Fruit fly (Drosophila melanogaster) whole organism, embryonic: Measurements from ENCODE around the gene CG11672.
A peak's percentile ranks its signal among the peaks of the same experiment; 100 is the strongest.

Source experiments
- CG10267 ChIP-seq: fragments of 200-800 bp; sonication (Bioruptor generic); optimal IDR thresholded peaks from 2 replicates; lab custom pipeline; 2018; ENCODE audit warnings: missing biosample characterization, mild to moderate bottlenecking, missing genetic modification characterization, moderate library complexity
- CG10462 ChIP-seq: fragments of 200-800 bp; sonication (Bioruptor generic); optimal IDR thresholded peaks from 2 replicates; lab custom pipeline; 2016; ENCODE audit warnings: missing biosample characterization, missing genetic modification characterization
- CG11695 ChIP-seq: fragments of 200-800 bp; sonication (Bioruptor generic); IDR thresholded peaks from 3 replicates; pipeline ENCODE4 v1.3.6; 2022; ENCODE audit warnings: missing biosample characterization, missing genetic modification characterization
- CG12659 ChIP-seq: fragments of 200-800 bp; sonication (Bioruptor generic); optimal IDR thresholded peaks from 3 replicates; lab custom pipeline; 2017; ENCODE audit warnings: mild to moderate bottlenecking, missing biosample characterization, missing genetic modification reagents, missing genetic modification characterization
- CG12942 ChIP-seq: fragments of 200-800 bp; sonication (Bioruptor generic); optimal IDR thresholded peaks from 3 replicates; lab custom pipeline; 2016; ENCODE audit warnings: missing biosample characterization, missing genetic modification characterization
- CG1529 ChIP-seq: fragments of 200-800 bp; sonication (Bioruptor generic); optimal IDR thresholded peaks from 3 replicates; lab custom pipeline; 2018; ENCODE audit warnings: missing biosample characterization, missing genetic modification characterization
- CG15479 ChIP-seq: fragments of 200-800 bp; sonication (Bioruptor generic); optimal IDR thresholded peaks from 3 replicates; lab custom pipeline; 2019; ENCODE audit warnings: missing biosample characterization, mild to moderate bottlenecking, missing genetic modification characterization, moderate library complexity
- CG2202 ChIP-seq: fragments of 200-800 bp; sonication (Bioruptor generic); optimal IDR thresholded peaks from 2 replicates; lab custom pipeline; 2018; ENCODE audit warnings: missing biosample characterization, mild to moderate bottlenecking, missing genetic modification characterization
- CG2875 ChIP-seq: fragments of 200-800 bp; sonication (Bioruptor generic); optimal IDR thresholded peaks from 2 replicates; lab custom pipeline; 2017; ENCODE audit warnings: missing biosample characterization, mild to moderate bottlenecking, missing genetic modification characterization, missing genetic modification reagents
- CG2889 ChIP-seq: fragments of 200-800 bp; sonication (Bioruptor generic); IDR thresholded peaks from 3 replicates; pipeline ENCODE4 v1.3.6; 2022; ENCODE audit warnings: missing biosample characterization, missing genetic modification characterization
- CG4424 ChIP-seq: fragments of 200-800 bp; sonication (Bioruptor generic); optimal IDR thresholded peaks from 3 replicates; lab custom pipeline; 2016; ENCODE audit warnings: missing biosample characterization, missing genetic modification characterization
- Chrac-16 ChIP-seq: fragments of 200-800 bp; sonication (Bioruptor generic); optimal IDR thresholded peaks from 3 replicates; lab custom pipeline; 2016; ENCODE audit warnings: missing biosample characterization, missing genetic modification characterization
- D ChIP-seq, 2 experiments: fragments of 200-800 bp in 1 of 2; fragments of >200 bp in 1 of 2; sonication (Bioruptor generic) in 1 of 2; optimal IDR thresholded peaks; 2 replicates in 1 of 2; 3 replicates in 1 of 2; lab custom pipeline; 2017; ENCODE audit warnings: mild to moderate bottlenecking in 1 of 2, missing biosample characterization in 1 of 2, missing genetic modification characterization in 1 of 2, missing genetic modification reagents in 1 of 2
- Deaf1 ChIP-seq: fragments of 200-800 bp; optimal IDR thresholded peaks from 3 replicates; lab custom pipeline; 2019; ENCODE audit warnings: missing biosample characterization, mild to moderate bottlenecking, missing genetic modification characterization, moderate library complexity
- Ets65A ChIP-seq: fragments of 200-800 bp; sonication (Bioruptor generic); peaks from one replicate; lab custom pipeline; 2016; ENCODE audit warnings: missing biosample characterization, missing genetic modification characterization
- Ets97D ChIP-seq: fragments of 200-800 bp; sonication (Bioruptor generic); optimal IDR thresholded peaks from 3 replicates; lab custom pipeline; 2016; ENCODE audit warnings: missing biosample characterization, missing genetic modification characterization
- HLHmδ ChIP-seq: fragments of 200-800 bp; sonication (Bioruptor generic); optimal IDR thresholded peaks from 2 replicates; lab custom pipeline; 2018; ENCODE audit warnings: missing biosample characterization, mild to moderate bottlenecking, missing genetic modification characterization, moderate library complexity
- Jarid2 ChIP-seq: fragments of 200-800 bp; sonication (Bioruptor generic); optimal IDR thresholded peaks from 3 replicates; lab custom pipeline; 2017; ENCODE audit warnings: mild to moderate bottlenecking, missing biosample characterization, missing genetic modification reagents, missing genetic modification characterization
- Mrtf ChIP-seq: fragments of 200-800 bp; sonication (Bioruptor generic); IDR thresholded peaks from 3 replicates; pipeline ENCODE4 v1.3.6; 2022; ENCODE audit warnings: missing biosample characterization, missing genetic modification characterization
- Neu2 ChIP-seq: fragments of 200-800 bp; sonication (Bioruptor generic); optimal IDR thresholded peaks from 3 replicates; lab custom pipeline; 2016; ENCODE audit warnings: missing biosample characterization, missing genetic modification characterization, borderline replicate concordance
- Nf-YB ChIP-seq: fragments of 200-800 bp; sonication (Bioruptor generic); optimal IDR thresholded peaks from 3 replicates; lab custom pipeline; 2019; ENCODE audit warnings: missing biosample characterization, mild to moderate bottlenecking, missing genetic modification characterization, moderate library complexity
- Nf-YC ChIP-seq: fragments of 200-800 bp; optimal IDR thresholded peaks from 3 replicates; lab custom pipeline; 2019; ENCODE audit warnings: missing biosample characterization, mild to moderate bottlenecking, missing genetic modification characterization, moderate library complexity
- btn ChIP-seq: fragments of 200-800 bp; sonication (Bioruptor generic); optimal IDR thresholded peaks from 2 replicates; lab custom pipeline; 2016; ENCODE audit warnings: missing biosample characterization, missing genetic modification characterization
- crol ChIP-seq: fragments of 200-800 bp; sonication (Bioruptor generic); IDR thresholded peaks from 2 replicates; pipeline ENCODE4 v1.3.6; 2022; ENCODE audit warnings: missing biosample characterization, missing genetic modification characterization
- gem ChIP-seq: fragments of 200-800 bp; sonication (Bioruptor generic); optimal IDR thresholded peaks from 2 replicates; lab custom pipeline; 2019; ENCODE audit warnings: missing biosample characterization, mild to moderate bottlenecking, missing genetic modification characterization, moderate library complexity
- ken ChIP-seq: fragments of 200-800 bp; sonication (Bioruptor generic); IDR thresholded peaks from 3 replicates; pipeline ENCODE4 v1.3.6; 2022; ENCODE audit warnings: missing biosample characterization, missing genetic modification characterization
- phol ChIP-seq: fragments of 200-800 bp; sonication (Bioruptor generic); optimal IDR thresholded peaks from 3 replicates; lab custom pipeline; 2018; ENCODE audit warnings: missing biosample characterization, mild to moderate bottlenecking, missing genetic modification characterization, moderate library complexity
- prd ChIP-seq, 3 experiments: fragments of >200 bp in 2 of 3; fragments of 200-800 bp in 1 of 3; sonication (Bioruptor generic) in 1 of 3; optimal IDR thresholded peaks in 2 of 3; IDR thresholded peaks in 1 of 3; 2 replicates in 2 of 3; 3 replicates in 1 of 3; pipeline versions ENCODE4 v1.3.6 to Lab custom; 2017 to 2022; ENCODE audit warnings: missing biosample characterization in 1 of 3, missing genetic modification characterization in 1 of 3
- run ChIP-seq: fragments of 200-800 bp; sonication (Bioruptor generic); optimal IDR thresholded peaks from 3 replicates; lab custom pipeline; 2018; ENCODE audit warnings: missing biosample characterization, mild to moderate bottlenecking, missing genetic modification characterization
- sens ChIP-seq: fragments of 200-800 bp; sonication (Bioruptor generic); peaks from one replicate; lab custom pipeline; 2016; ENCODE audit warnings: missing biosample characterization, missing genetic modification characterization
- tll ChIP-seq, 2 experiments: fragments of 200-800 bp in 1 of 2; fragments of >200 bp in 1 of 2; sonication (Bioruptor generic) in 1 of 2; optimal IDR thresholded peaks; 2 replicates each; lab custom pipeline; 2017 to 2019; ENCODE audit warnings: missing biosample characterization in 2 of 2, missing genetic modification characterization in 2 of 2, mild to moderate bottlenecking in 1 of 2, moderate library complexity in 1 of 2
- twi ChIP-seq: fragments of 200-800 bp; optimal IDR thresholded peaks from 2 replicates; lab custom pipeline; 2019; ENCODE audit warnings: missing biosample characterization, mild to moderate bottlenecking, missing genetic modification characterization, moderate library complexity
- wdn ChIP-seq: fragments of 200-800 bp; sonication (Bioruptor generic); IDR thresholded peaks from 2 replicates; pipeline ENCODE4 v1.3.6; 2022; ENCODE audit warnings: missing biosample characterization, missing genetic modification characterization
- zen ChIP-seq: fragments of 200-800 bp; sonication (Bioruptor generic); optimal IDR thresholded peaks from 3 replicates; lab custom pipeline; 2018; ENCODE audit warnings: missing biosample characterization, mild to moderate bottlenecking, missing genetic modification characterization, moderate library complexity
- zf30C ChIP-seq: fragments of 200-800 bp; sonication (Bioruptor generic); optimal IDR thresholded peaks from 3 replicates; lab custom pipeline; 2018; ENCODE audit warnings: missing biosample characterization, mild to moderate bottlenecking, missing genetic modification characterization

Gene CG11672

dm6 chr3R:8277494-8278293 is 12.7 kb downstream of the CG11672 start, which contains the start of gene ato:
Gene ato, plus strand, starts transcription at chr3R:8278052.
- peak; percentile 41 for TF ChIP-seq Neu2 (GFP tag; lab: Kevin White, UChicago)
- no peak for TF ChIP-seq CG2889 (GFP tag; lab: Robert Waterston, UW)
- peak; percentile 90 for TF ChIP-seq Deaf1
- TF ChIP-seq Jarid2 (GFP tag; lab: Kevin White, UChicago), result peak; percentile 57
- peak; percentile 95 for TF ChIP-seq HLHmδ (GFP tag; lab: Kevin White, UChicago)
- no peak for TF ChIP-seq CG2202 (tag; lab: Kevin White, UChicago)
- TF ChIP-seq sens (GFP tag; lab: Kevin White, UChicago), result peak; percentile 53
- TF ChIP-seq Ets97D (GFP tag; lab: Kevin White, UChicago), result no peak
- no peak for TF ChIP-seq CG12942 (GFP tag; lab: Kevin White, UChicago)
- peak; percentile 80 for TF ChIP-seq crol
- TF ChIP-seq CG1529 (GFP tag; lab: Kevin White, UChicago), result no peak
- no peak for TF ChIP-seq btn
- no peak for TF ChIP-seq Chrac-16 (GFP tag; lab: Kevin White, UChicago)
- no peak for TF ChIP-seq CG12659 (GFP tag; lab: Kevin White, UChicago)
- TF ChIP-seq Ets65A (GFP tag; lab: Kevin White, UChicago), result peak; percentile 15
- peak in 1 of 2 experiments; percentile 56 for TF ChIP-seq tll (GFP tag; optimal IDR thresholded peaks at IDR 0.05; lab: Kevin White, UChicago)
- TF ChIP-seq Nf-YB (GFP tag; lab: Kevin White, UChicago), result peak; percentile 94
- no peak for TF ChIP-seq CG11695
- no peak for TF ChIP-seq CG4424 (GFP tag; lab: Kevin White, UChicago)
- peak; percentile 94 for TF ChIP-seq CG15479 (GFP tag; lab: Kevin White, UChicago)
- TF ChIP-seq ken (GFP tag; lab: Robert Waterston, UW), result no peak
- TF ChIP-seq Nf-YC (tag; lab: Kevin White, UChicago), result peak; percentile 94

dm6 chr3R:8275031-8275430 is 15.3 kb downstream of the CG11672 start:
- TF ChIP-seq twi (tag; lab: Kevin White, UChicago), result peak; percentile 77
- no peak for TF ChIP-seq zf30C (GFP tag; lab: Kevin White, UChicago)
- TF ChIP-seq CG15479 (GFP tag; lab: Kevin White, UChicago), result peak; percentile 32
- no peak for TF ChIP-seq CG10267
- TF ChIP-seq zen (tag; lab: Kevin White, UChicago), result peak; percentile 89
- no peak for TF ChIP-seq CG2875 (GFP tag; lab: Kevin White, UChicago)
- TF ChIP-seq wdn, result no peak
- TF ChIP-seq gem (tag; lab: Kevin White, UChicago), result no peak
- no peak for TF ChIP-seq Mrtf
- TF ChIP-seq CG10462, result no peak
- peak in 1 of 2 experiments; percentile 10 for TF ChIP-seq tll (GFP tag; optimal IDR thresholded peaks at IDR 0.05; lab: Kevin White, UChicago)
- peak; percentile 76 for TF ChIP-seq D (optimal IDR thresholded peaks at IDR 0.05; lab: Kevin White, UChicago)
- no peak for TF ChIP-seq D (GFP tag; optimal IDR thresholded peaks at IDR 0.05; lab: Kevin White, UChicago)
- TF ChIP-seq run, result no peak
- no peak for TF ChIP-seq prd (optimal IDR thresholded peaks at IDR 0.05; lab: Kevin White, UChicago)
- TF ChIP-seq prd (GFP tag; IDR thresholded peaks at IDR 0.05; lab: Robert Waterston, UW), result peak; percentile 72; the same call in 2 of the 3 replicates

- peak; percentile 27 for TF ChIP-seq Ets65A (GFP tag; lab: Kevin White, UChicago)
- TF ChIP-seq phol (tag; lab: Kevin White, UChicago), result no peak
These were observed 17.7 kb downstream of the CG11672 start for dm6 chr3R:8272573-8273165.
